Worm (Caenorhabditis elegans) whole organism, L4 larva: ENCODE measurements around the gene arl-6.
A peak's percentile ranks its signal among the peaks of the same experiment; 100 is the strongest.

ENCODE experiments used
- nhr-25 ChIP-seq: sonication (generic microtip); optimal IDR thresholded peaks from 2 replicates; lab custom pipeline; 2017; ENCODE audit warnings: missing genetic modification characterization, mild to moderate bottlenecking, missing compliant biosample characterization, antibody characterized with exemption, moderate library complexity, borderline replicate concordance; ENCODE audit not compliant: insufficient read depth
- rbr-2 ChIP-seq: sonication (generic microtip); optimal IDR thresholded peaks from 2 replicates; lab custom pipeline; 2016; ENCODE audit warnings: missing genotype, missing genetic modification characterization, missing compliant biosample characterization
- unc-39 ChIP-seq: sonication (generic microtip); optimal IDR thresholded peaks from 2 replicates; lab custom pipeline; 2017; ENCODE audit warnings: missing biosample characterization, missing genetic modification characterization
- unc-62 ChIP-seq, 3 experiments: fragments of 150-350 bp in 1 of 3; sonication (generic microtip); optimal IDR thresholded peaks in 2 of 3; peaks in 1 of 3; 1 replicate in 1 of 3; 2 replicates in 2 of 3; lab custom pipeline; 2014 to 2017; ENCODE audit warnings: missing biosample characterization in 3 of 3, missing genetic modification characterization in 3 of 3, missing genetic modification reagents in 3 of 3, missing genotype in 1 of 3

DNA sequence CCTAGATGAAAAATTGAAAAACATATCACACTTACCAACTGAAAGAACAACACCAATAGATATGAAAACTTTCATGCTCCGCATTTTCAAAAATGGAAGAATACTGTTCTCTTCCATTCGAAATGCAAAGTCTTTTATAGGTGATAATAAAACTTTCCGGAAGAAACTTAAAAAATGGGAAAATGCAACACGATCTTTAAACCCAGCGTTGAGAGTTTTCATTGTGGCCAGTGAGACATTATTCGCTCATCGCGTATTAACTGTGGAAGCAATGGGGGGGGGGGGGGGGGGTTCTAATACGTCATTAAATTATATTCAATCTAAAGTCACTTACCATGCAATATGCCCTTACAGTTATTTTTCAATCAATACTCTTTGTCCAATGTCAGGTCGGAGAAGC, 29.7 kb upstream of the arl-6 start, which contains the start of the genes clec-157 and fkh-5:
- peak in 1 of 2 experiments; percentile 63 for TF ChIP-seq unc-62 (GFP tag; optimal IDR thresholded peaks at IDR 0.05 in 1 of 2; lab: Kevin White, UChicago)
- no peak for TF ChIP-seq unc-62 (tag; optimal IDR thresholded peaks at IDR 0.05; lab: Kevin White, UChicago)
- no peak for TF ChIP-seq nhr-25
- no peak for TF ChIP-seq unc-39
- no peak for TF ChIP-seq rbr-2 (tag; lab: Kevin White, UChicago)
